Worm (Caenorhabditis elegans) whole organism, L3 larva: ENCODE data around the gene C03F11.2.

Experiments used
- aly-2 ChIP-seq: fragments of 150-350 bp; optimal IDR thresholded peaks from 2 replicates; lab custom pipeline; 2014; ENCODE audit warnings: missing biosample characterization, missing genetic modification characterization
- lsy-12 ChIP-seq: sonication (generic microtip); optimal IDR thresholded peaks from 2 replicates; lab custom pipeline; 2016; ENCODE audit warnings: mild to moderate bottlenecking, missing genetic modification characterization, missing compliant biosample characterization
- mdl-1 ChIP-seq: fragments of 150-350 bp; optimal IDR thresholded peaks from 2 replicates; lab custom pipeline; 2014; ENCODE audit warnings: missing biosample characterization, missing genetic modification characterization
- nfya-1 ChIP-seq: sonication (generic microtip); optimal IDR thresholded peaks from 2 replicates; lab custom pipeline; 2017; ENCODE audit warnings: missing genetic modification characterization, mild to moderate bottlenecking, missing compliant biosample characterization, antibody characterized with exemption, moderate library complexity; ENCODE audit not compliant: insufficient read depth
- nhr-11 ChIP-seq: fragments of 150-350 bp; optimal IDR thresholded peaks from 2 replicates; lab custom pipeline; 2014; ENCODE audit warnings: missing biosample characterization, missing genetic modification characterization
- nhr-43 ChIP-seq: sonication (generic microtip); optimal IDR thresholded peaks from 2 replicates; lab custom pipeline; 2016; ENCODE audit warnings: mild to moderate bottlenecking, missing genetic modification characterization, missing compliant biosample characterization; ENCODE audit not compliant: poor library complexity, severe bottlenecking
- nhr-77 ChIP-seq: fragments of 150-350 bp; optimal IDR thresholded peaks from 2 replicates; lab custom pipeline; 2014; ENCODE audit warnings: missing biosample characterization, missing genetic modification characterization
- sea-2 ChIP-seq: fragments of 150-350 bp; sonication (generic microtip); optimal IDR thresholded peaks from 4 replicates; lab custom pipeline; 2014; ENCODE audit warnings: missing biosample characterization, missing genetic modification reagents, missing genetic modification characterization
- snpc-4 ChIP-seq: fragments of 150-350 bp; optimal IDR thresholded peaks from 2 replicates; lab custom pipeline; 2014; ENCODE audit warnings: missing biosample characterization, missing genetic modification characterization
- tbx-2 ChIP-seq: sonication (generic microtip); optimal IDR thresholded peaks from 2 replicates; lab custom pipeline; 2016; ENCODE audit warnings: mild to moderate bottlenecking, missing genetic modification characterization, missing compliant biosample characterization
- ztf-4 ChIP-seq: fragments of 150-350 bp; optimal IDR thresholded peaks from 2 replicates; lab custom pipeline; 2014; ENCODE audit warnings: missing biosample characterization, missing genetic modification characterization

DNA sequence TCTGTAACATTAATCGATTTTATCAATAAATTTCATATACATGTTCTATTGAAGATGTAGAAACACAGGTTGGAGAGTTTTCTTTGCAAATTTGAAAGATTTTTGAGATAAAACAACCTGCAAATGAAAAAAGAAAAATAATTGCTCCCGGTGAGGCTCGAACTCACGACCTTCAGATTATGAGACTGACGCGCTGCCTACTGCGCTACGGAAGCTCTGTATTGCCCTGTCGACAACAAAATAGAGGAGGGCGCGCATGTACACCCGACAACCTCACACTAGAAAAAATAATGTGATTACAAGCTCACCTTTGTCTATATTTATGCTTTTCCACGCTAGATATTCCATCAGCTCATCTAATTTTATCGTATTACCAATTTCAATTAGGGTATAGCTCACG, 10.1 kb upstream of the C03F11.2 start:
- TF ChIP-seq ztf-4 (tag; lab: Kevin White, UChicago): no peak
- no peak for TF ChIP-seq aly-2 (tag; lab: Kevin White, UChicago)
- TF ChIP-seq nhr-11 (tag; lab: Kevin White, UChicago): no peak
- no peak for TF ChIP-seq sea-2
- TF ChIP-seq nhr-77 (tag; lab: Kevin White, UChicago): no peak
- no peak for TF ChIP-seq tbx-2
- TF ChIP-seq lsy-12 (tag; lab: Kevin White, UChicago): peak; percentile 13
- no peak for TF ChIP-seq snpc-4 (tag; lab: Kevin White, UChicago)
- TF ChIP-seq mdl-1: no peak
- TF ChIP-seq nfya-1 (tag; lab: Kevin White, UChicago): no peak
- TF ChIP-seq nhr-43 (tag; lab: Kevin White, UChicago): peak; percentile 3
